Worm (Caenorhabditis elegans) whole organism, L2 larva: ENCODE measurements around the gene mog-3.

Source experiments
- C34F6.9 ChIP-seq: fragments of 150-350 bp; optimal IDR thresholded peaks from 2 replicates; lab custom pipeline; 2014; ENCODE audit warnings: missing biosample characterization, missing genetic modification characterization
- F13H6.1 ChIP-seq: sonication (generic microtip); optimal IDR thresholded peaks from 2 replicates; lab custom pipeline; 2016; ENCODE audit warnings: missing genetic modification characterization, missing compliant biosample characterization
- R02D3.7 ChIP-seq: fragments of 150-350 bp; optimal IDR thresholded peaks from 2 replicates; lab custom pipeline; 2014; ENCODE audit warnings: missing biosample characterization, missing genetic modification characterization
- Y55F3AM.14 ChIP-seq: fragments of 200-800 bp; sonication (Bioruptor generic); optimal IDR thresholded peaks from 2 replicates; lab custom pipeline; 2018; ENCODE audit warnings: mild to moderate bottlenecking, missing genetic modification characterization, missing compliant biosample characterization
- ZK546.5 ChIP-seq: sonication (generic microtip); optimal IDR thresholded peaks from 2 replicates; lab custom pipeline; 2017; ENCODE audit warnings: missing biosample characterization, missing genetic modification characterization
- alr-1 ChIP-seq: fragments of 150-350 bp; optimal IDR thresholded peaks from 2 replicates; lab custom pipeline; 2014; ENCODE audit warnings: missing biosample characterization, missing genetic modification characterization
- aly-2 ChIP-seq: fragments of 150-350 bp; optimal IDR thresholded peaks from 2 replicates; lab custom pipeline; 2014; ENCODE audit warnings: missing biosample characterization, missing genetic modification characterization
- ama-1 ChIP-seq: fragments of 150-350 bp; optimal IDR thresholded peaks from 2 replicates; lab custom pipeline; 2018; ENCODE audit warnings: inconsistent platforms
- crh-2 ChIP-seq: sonication (generic microtip); optimal IDR thresholded peaks from 2 replicates; lab custom pipeline; 2017; ENCODE audit warnings: missing biosample characterization, missing genetic modification characterization
- dmd-4 ChIP-seq: sonication (generic microtip); optimal IDR thresholded peaks from 2 replicates; lab custom pipeline; 2017; ENCODE audit warnings: missing biosample characterization, missing genetic modification characterization
- egl-27 ChIP-seq: sonication (generic microtip); optimal IDR thresholded peaks from 3 replicates; lab custom pipeline; 2017; ENCODE audit warnings: missing biosample characterization, missing genetic modification reagents, missing genetic modification characterization
- fos-1 ChIP-seq: fragments of 150-350 bp; optimal IDR thresholded peaks from 2 replicates; lab custom pipeline; 2014; ENCODE audit warnings: missing biosample characterization, missing genetic modification characterization
- gmeb-1 ChIP-seq: fragments of 150-350 bp; optimal IDR thresholded peaks from 2 replicates; lab custom pipeline; 2014; ENCODE audit warnings: missing biosample characterization, missing genetic modification characterization
- lin-11 ChIP-seq: fragments of 150-350 bp; sonication (generic microtip); optimal IDR thresholded peaks from 2 replicates; lab custom pipeline; 2014; ENCODE audit warnings: missing biosample characterization, missing genetic modification characterization, inconsistent platforms, mixed read lengths
- lin-13 ChIP-seq: fragments of 150-350 bp; optimal IDR thresholded peaks from 2 replicates; lab custom pipeline; 2014; ENCODE audit warnings: missing biosample characterization, missing genetic modification reagents, missing genetic modification characterization
- lsy-2 ChIP-seq, 2 experiments: fragments of 150-350 bp in 1 of 2; sonication (generic microtip) in 1 of 2; optimal IDR thresholded peaks; 2 replicates each; lab custom pipeline; 2014 to 2017; ENCODE audit warnings: missing biosample characterization in 2 of 2, missing genetic modification characterization in 2 of 2
- mbf-1 ChIP-seq: sonication (generic microtip); optimal IDR thresholded peaks from 2 replicates; lab custom pipeline; 2017; ENCODE audit warnings: missing biosample characterization, missing genetic modification characterization
- nhr-11 ChIP-seq: fragments of 150-350 bp; optimal IDR thresholded peaks from 2 replicates; lab custom pipeline; 2014; ENCODE audit warnings: missing biosample characterization, missing genetic modification characterization
- nhr-12 ChIP-seq: fragments of 150-350 bp; optimal IDR thresholded peaks from 2 replicates; lab custom pipeline; 2014; ENCODE audit warnings: missing biosample characterization, missing genetic modification characterization
- nhr-129 ChIP-seq: fragments of 150-350 bp; optimal IDR thresholded peaks from 2 replicates; lab custom pipeline; 2014; ENCODE audit warnings: missing biosample characterization, missing genetic modification characterization
- nhr-21 ChIP-seq: fragments of 150-350 bp; optimal IDR thresholded peaks from 2 replicates; lab custom pipeline; 2014; ENCODE audit warnings: missing biosample characterization, missing genetic modification characterization
- nhr-23 ChIP-seq: fragments of 150-350 bp; optimal IDR thresholded peaks from 2 replicates; lab custom pipeline; 2014; ENCODE audit warnings: missing biosample characterization, missing genetic modification reagents, missing genetic modification characterization
- nhr-237 ChIP-seq: fragments of 150-350 bp; optimal IDR thresholded peaks from 2 replicates; lab custom pipeline; 2014; ENCODE audit warnings: missing biosample characterization, missing genetic modification characterization
- nhr-25 ChIP-seq: fragments of 150-350 bp; sonication (generic microtip); optimal IDR thresholded peaks from 3 replicates; lab custom pipeline; 2014; ENCODE audit warnings: missing biosample characterization, missing genetic modification characterization
- nhr-77 ChIP-seq: fragments of 150-350 bp; optimal IDR thresholded peaks from 2 replicates; lab custom pipeline; 2014; ENCODE audit warnings: missing biosample characterization, missing genetic modification characterization
- peb-1 ChIP-seq: fragments of 150-350 bp; optimal IDR thresholded peaks from 2 replicates; lab custom pipeline; 2014; ENCODE audit warnings: missing biosample characterization, missing genetic modification characterization
- sem-4 ChIP-seq: fragments of 150-350 bp; optimal IDR thresholded peaks from 2 replicates; lab custom pipeline; 2014; ENCODE audit warnings: missing biosample characterization, missing genetic modification reagents, missing genetic modification characterization
- skn-1 ChIP-seq: sonication (generic microtip); optimal IDR thresholded peaks from 2 replicates; lab custom pipeline; 2017; ENCODE audit warnings: missing biosample characterization, missing genetic modification characterization
- sma-3 ChIP-seq: sonication (generic microtip); optimal IDR thresholded peaks from 2 replicates; lab custom pipeline; 2016; ENCODE audit warnings: missing genetic modification reagents, missing genetic modification characterization, missing compliant biosample characterization
- sma-9 ChIP-seq, 2 experiments: fragments of 150-350 bp in 1 of 2; sonication (generic microtip) in 1 of 2; optimal IDR thresholded peaks; 2 replicates each; lab custom pipeline; 2014 to 2016; ENCODE audit warnings: missing genetic modification characterization in 2 of 2, mild to moderate bottlenecking in 1 of 2, missing biosample characterization in 1 of 2, missing compliant biosample characterization in 1 of 2, missing genetic modification reagents in 1 of 2, moderate library complexity in 1 of 2
- snpc-4 ChIP-seq: fragments of 150-350 bp; optimal IDR thresholded peaks from 2 replicates; lab custom pipeline; 2014; ENCODE audit warnings: missing biosample characterization, missing genetic modification characterization
- unc-55 ChIP-seq: fragments of 150-350 bp; sonication (generic microtip); optimal IDR thresholded peaks from 3 replicates; lab custom pipeline; 2014; ENCODE audit warnings: missing biosample characterization, missing genetic modification reagents, missing genetic modification characterization
- ztf-11 ChIP-seq: sonication (generic microtip); optimal IDR thresholded peaks from 2 replicates; lab custom pipeline; 2017; ENCODE audit warnings: missing biosample characterization, missing genetic modification characterization
- ztf-4 ChIP-seq: fragments of 150-350 bp; optimal IDR thresholded peaks from 2 replicates; lab custom pipeline; 2014; ENCODE audit warnings: missing biosample characterization, missing genetic modification characterization

The mog-3 gene

DNA sequence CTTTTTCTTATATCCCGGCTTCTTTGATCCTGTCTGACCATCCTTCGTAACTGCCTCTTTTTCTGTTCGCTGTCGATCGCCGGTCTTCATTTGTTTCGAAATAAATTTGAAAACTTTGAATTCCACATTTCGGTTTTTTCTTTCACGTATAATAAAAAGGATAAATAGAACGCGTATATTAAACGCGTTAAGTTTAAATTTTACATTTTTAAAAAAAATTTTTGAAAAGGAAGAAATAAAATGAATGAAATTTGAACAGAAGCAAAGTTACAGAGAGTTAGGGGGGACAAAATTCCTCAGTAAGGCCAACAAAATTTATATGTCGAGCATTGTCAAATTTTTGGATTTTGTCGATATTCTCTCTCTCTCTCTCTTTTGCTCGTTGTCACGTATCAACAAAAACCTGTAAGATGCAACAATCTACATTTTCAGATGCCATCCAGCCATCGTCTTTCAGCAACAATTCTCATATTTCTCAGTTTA is 6.6 kb upstream of the mog-3 start, which contains the start of the genes T15B12.2 and F52C9.5:
Gene T15B12.2 (minus strand): TSS at position 101 of the 483 bp plus-strand sequence.
Gene F52C9.5 (plus strand): TSS at position 433 of the 483 bp plus-strand sequence.
- no peak for TF ChIP-seq mbf-1 (tag; lab: Kevin White, UChicago)
- no peak for TF ChIP-seq lin-11 (tag; lab: Kevin White, UChicago)
- TF ChIP-seq nhr-11: no peak
- TF ChIP-seq crh-2 (tag; lab: Kevin White, UChicago): no peak
- TF ChIP-seq nhr-21 (tag; lab: Kevin White, UChicago): no peak
- no peak for TF ChIP-seq sma-3 (GFP tag; lab: Kevin White, UChicago)
- TF ChIP-seq lsy-2 (tag; optimal IDR thresholded peaks at IDR 0.05; lab: Kevin White, UChicago): no peak

DNA sequence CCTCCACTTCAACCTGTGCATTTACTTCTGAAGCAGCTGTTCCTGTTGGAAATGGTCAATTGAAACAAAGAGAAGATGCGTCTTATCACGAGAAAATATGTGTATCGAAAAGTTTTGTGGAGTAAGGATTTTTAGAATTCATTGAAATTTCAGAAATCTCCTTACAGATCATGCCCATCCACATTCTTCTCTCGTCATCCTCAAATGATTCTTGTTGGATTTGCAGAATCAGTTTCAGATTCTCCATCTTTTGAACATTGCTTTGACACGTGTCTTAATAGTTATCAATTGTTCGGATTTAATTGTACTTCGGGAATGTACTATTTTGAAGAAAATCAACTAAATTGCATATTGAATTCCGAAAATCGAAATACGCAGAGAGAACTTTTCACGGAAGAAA is 4.4 kb upstream of the mog-3 start:
- TF ChIP-seq mbf-1 (tag; lab: Kevin White, UChicago): no peak
- TF ChIP-seq, all 48 proteins: peak for 0

DNA sequence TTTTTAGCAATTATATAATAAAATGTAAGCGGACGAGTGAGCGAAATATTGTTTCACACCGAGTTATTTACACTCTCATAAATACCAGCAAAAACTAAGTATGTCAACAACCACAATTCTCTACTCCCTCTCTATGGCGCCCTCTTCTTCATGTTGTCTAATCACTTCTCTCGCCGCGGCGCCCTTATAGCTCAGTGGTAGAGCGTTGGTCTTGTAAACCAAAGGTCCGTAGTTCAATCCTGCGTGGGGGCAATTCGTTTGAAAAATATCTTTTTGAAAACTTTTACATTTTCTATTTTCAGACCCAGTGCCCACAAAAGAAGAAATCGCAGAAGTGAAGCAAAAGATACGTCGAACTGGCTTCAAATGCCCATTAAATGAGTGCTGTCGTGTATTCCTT is 2.7 kb upstream of the mog-3 start:
- TF ChIP-seq dmd-4 (no peak), nhr-25 (tag; lab: Kevin White, UChicago) (no peak), gmeb-1 (tag; lab: Kevin White, UChicago) (peak; percentile 52), alr-1 (tag; lab: Kevin White, UChicago) (no peak), ztf-11 (no peak), nhr-21 (tag; lab: Kevin White, UChicago) (peak; percentile 7), sma-9 (GFP tag; optimal IDR thresholded peaks at IDR 0.05; lab: Kevin White, UChicago) (peak; percentile 70), sma-9 (tag; optimal IDR thresholded peaks at IDR 0.05; lab: Kevin White, UChicago) (no peak), egl-27 (tag; lab: Kevin White, UChicago) (peak; percentile 29), fos-1 (tag; lab: Kevin White, UChicago) (peak; percentile 49), unc-55 (GFP tag; lab: Kevin White, UChicago) (peak; percentile 38), ztf-4 (peak; percentile 6), mbf-1 (tag; lab: Kevin White, UChicago) (no peak), sma-3 (GFP tag; lab: Kevin White, UChicago) (peak; percentile 40), nhr-237 (tag; lab: Kevin White, UChicago) (no peak), lsy-2 (tag; optimal IDR thresholded peaks at IDR 0.05; lab: Kevin White, UChicago) (peak; percentile 44 to 58), R02D3.7 (no peak), nhr-11 (no peak), ama-1 (lab: Kevin White, UChicago) (no peak), snpc-4 (tag; lab: Kevin White, UChicago) (no peak), F13H6.1 (tag; lab: Kevin White, UChicago) (no peak), lin-11 (tag; lab: Kevin White, UChicago) (no peak), nhr-129 (tag; lab: Kevin White, UChicago) (peak; percentile 69), nhr-12 (tag; lab: Kevin White, UChicago) (no peak), crh-2 (tag; lab: Kevin White, UChicago) (peak; percentile 42), lin-13 (GFP tag; lab: Kevin White, UChicago) (peak; percentile 46), Y55F3AM.14 (GFP tag; lab: Kevin White, UChicago) (peak; percentile 63), peb-1 (tag; lab: Kevin White, UChicago) (no peak), sem-4 (tag; lab: Kevin White, UChicago) (no peak), aly-2 (no peak), C34F6.9 (tag; lab: Kevin White, UChicago) (peak; percentile 33), nhr-23 (tag; lab: Kevin White, UChicago) (no peak)

DNA sequence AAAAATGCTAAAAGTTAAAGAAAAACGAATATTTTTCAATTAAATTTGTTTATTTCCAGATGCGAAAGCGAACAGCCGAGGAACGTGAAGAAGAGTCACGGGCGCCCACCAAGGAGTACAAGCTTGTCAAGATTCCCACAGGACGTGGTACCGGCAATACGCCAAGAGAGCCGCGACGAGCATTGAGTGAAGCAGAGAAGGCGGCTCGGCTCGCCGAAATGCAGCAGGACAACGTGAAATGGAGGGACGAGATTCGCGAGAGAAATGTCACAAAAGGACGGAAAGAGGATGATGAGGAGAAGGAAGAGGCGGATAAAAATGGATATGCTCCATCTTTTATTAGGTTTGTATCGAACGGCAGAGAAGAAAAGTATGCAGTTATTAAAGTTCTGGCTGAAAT is 2.0 kb downstream of the mog-3 start:
- TF ChIP-seq C34F6.9 (tag; lab: Kevin White, UChicago) (no peak), ZK546.5 (tag; lab: Kevin White, UChicago) (no peak), sma-9 (GFP tag; optimal IDR thresholded peaks at IDR 0.05; lab: Kevin White, UChicago) (no peak), sma-9 (tag; optimal IDR thresholded peaks at IDR 0.05; lab: Kevin White, UChicago) (no peak), nhr-129 (tag; lab: Kevin White, UChicago) (no peak), peb-1 (tag; lab: Kevin White, UChicago) (no peak), skn-1 (tag; lab: Kevin White, UChicago) (no peak), nhr-23 (tag; lab: Kevin White, UChicago) (no peak), nhr-21 (tag; lab: Kevin White, UChicago) (no peak), nhr-77 (no peak), ztf-4 (no peak), sem-4 (tag; lab: Kevin White, UChicago) (no peak)
- TF ChIP-seq, all 48 proteins: peak for 0
